Worm (Caenorhabditis elegans) whole organism, L4/young adult: Measurements from ENCODE around the gene C17A2.3.

Experiments used
- dao-5 ChIP-seq: sonication (generic microtip); optimal IDR thresholded peaks from 2 replicates; lab custom pipeline; 2016; ENCODE audit warnings: missing genotype, missing genetic modification characterization, moderate library complexity, missing compliant biosample characterization
- him-1 ChIP-seq: sonication (generic microtip); optimal IDR thresholded peaks from 2 replicates; lab custom pipeline; 2016; ENCODE audit warnings: missing genotype, missing genetic modification reagents, missing genetic modification characterization, missing compliant biosample characterization

DNA sequence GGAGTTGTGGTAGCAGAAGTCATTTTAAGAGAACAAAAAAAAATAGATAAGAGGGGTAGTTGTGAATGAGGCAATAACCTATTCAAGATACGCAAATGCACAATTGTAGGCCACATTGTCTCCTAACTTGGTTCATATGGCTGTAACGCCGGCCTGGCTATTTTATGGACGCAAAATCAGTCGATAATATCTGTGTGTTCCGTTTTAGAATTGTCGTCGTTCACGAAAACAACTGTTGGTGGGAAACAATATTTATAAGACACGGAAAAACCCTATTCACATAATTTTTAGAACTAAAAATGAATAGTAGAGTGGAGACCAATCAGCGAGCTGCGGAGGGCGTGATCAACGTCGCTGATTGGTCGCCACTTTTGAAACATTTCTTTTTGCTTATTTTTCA, 34.5 kb downstream of the C17A2.3 start, which contains the start of gene sdz-7:
- TF ChIP-seq dao-5 (tag; lab: Kevin White, UChicago): no peak
- no peak for TF ChIP-seq him-1 (tag; lab: Kevin White, UChicago)
